Worm (Caenorhabditis elegans) whole organism, young adult: ENCODE data around the gene F41E6.12.

Experiments used
- B0336.3 ChIP-seq: fragments of 200-800 bp; sonication (Bioruptor generic); IDR thresholded peaks from 2 replicates; pipeline ENCODE4 v1.3.6; 2022; ENCODE audit warnings: missing genetic modification characterization, missing compliant biosample characterization
- F23B12.7 ChIP-seq: sonication (generic microtip); optimal IDR thresholded peaks from 2 replicates; lab custom pipeline; 2017; ENCODE audit warnings: missing genetic modification characterization, mild to moderate bottlenecking, missing compliant biosample characterization, antibody characterized with exemption, moderate library complexity; ENCODE audit not compliant: insufficient read depth
- F39B2.1 ChIP-seq: fragments of 200-800 bp; sonication (Bioruptor generic); IDR thresholded peaks from 2 replicates; pipeline ENCODE4 v1.3.6; 2022; ENCODE audit warnings: missing genetic modification reagents, missing genetic modification characterization, missing compliant biosample characterization
- F52B5.7 ChIP-seq: sonication (generic microtip); optimal IDR thresholded peaks from 2 replicates; lab custom pipeline; 2016; ENCODE audit warnings: mild to moderate bottlenecking, missing genetic modification characterization, missing compliant biosample characterization
- F57A8.1 ChIP-seq: fragments of 200-800 bp; sonication (Bioruptor generic); optimal IDR thresholded peaks from 2 replicates; lab custom pipeline; 2018; ENCODE audit warnings: mild to moderate bottlenecking, missing genetic modification characterization, moderate library complexity, missing compliant biosample characterization
- K12H6.12 ChIP-seq: fragments of 200-800 bp; sonication (Bioruptor generic); optimal IDR thresholded peaks from 2 replicates; lab custom pipeline; 2018; ENCODE audit warnings: mild to moderate bottlenecking, missing genetic modification characterization, missing compliant biosample characterization
- Y67H2A.10 ChIP-seq: fragments of 200-800 bp; sonication (Bioruptor generic); conservative IDR thresholded peaks from 2 replicates; pipeline ENCODE4 v1.3.6; 2022; ENCODE audit warnings: missing genetic modification reagents, missing genetic modification characterization, missing compliant biosample characterization
- ZK185.1 ChIP-seq: sonication (generic microtip); optimal IDR thresholded peaks from 2 replicates; lab custom pipeline; 2016; ENCODE audit warnings: mild to moderate bottlenecking, missing genetic modification characterization, missing compliant biosample characterization; ENCODE audit not compliant: poor library complexity, severe bottlenecking
- aptf-2 ChIP-seq: fragments of 200-800 bp; sonication (Bioruptor generic); conservative IDR thresholded peaks from 2 replicates; pipeline ENCODE4 v1.3.6; 2022; ENCODE audit warnings: missing genetic modification reagents, missing genetic modification characterization, missing compliant biosample characterization
- aptf-3 ChIP-seq: fragments of 200-800 bp; sonication (Bioruptor generic); IDR thresholded peaks from 2 replicates; pipeline ENCODE4 v1.3.6; 2022; ENCODE audit warnings: missing genetic modification characterization, missing compliant biosample characterization
- attf-5 ChIP-seq: fragments of 200-800 bp; sonication (Bioruptor generic); optimal IDR thresholded peaks from 2 replicates; lab custom pipeline; 2018; ENCODE audit warnings: mild to moderate bottlenecking, missing genetic modification characterization, missing compliant biosample characterization
- cebp-1 ChIP-seq, 2 experiments: fragments of 200-800 bp in 1 of 2; sonication (Bioruptor generic) in 1 of 2; sonication (generic microtip) in 1 of 2; IDR thresholded peaks in 1 of 2; optimal IDR thresholded peaks in 1 of 2; 2 replicates each; pipeline versions ENCODE4 v1.3.6 to Lab custom; 2017 to 2022; ENCODE audit warnings: missing compliant biosample characterization in 2 of 2, missing genetic modification characterization in 2 of 2, mild to moderate bottlenecking in 1 of 2, missing genetic modification reagents in 1 of 2, moderate library complexity in 1 of 2
- ceh-27 ChIP-seq: fragments of 200-800 bp; sonication (Bioruptor generic); optimal IDR thresholded peaks from 2 replicates; lab custom pipeline; 2018; ENCODE audit warnings: mild to moderate bottlenecking, missing genetic modification characterization, moderate library complexity, missing compliant biosample characterization
- ceh-40 ChIP-seq: fragments of 200-800 bp; sonication (Bioruptor generic); IDR thresholded peaks from 2 replicates; pipeline ENCODE4 v1.3.6; 2022; ENCODE audit warnings: missing genetic modification characterization, missing compliant biosample characterization
- chd-7 ChIP-seq: sonication (generic microtip); optimal IDR thresholded peaks from 2 replicates; lab custom pipeline; 2016; ENCODE audit warnings: mild to moderate bottlenecking, missing genetic modification characterization, moderate library complexity, missing compliant biosample characterization
- dpl-1 ChIP-seq: fragments of 150-350 bp; optimal IDR thresholded peaks from 2 replicates; lab custom pipeline; 2014; ENCODE audit warnings: missing biosample characterization, missing genetic modification reagents, missing genetic modification characterization
- gei-17 ChIP-seq: fragments of 200-800 bp; sonication (Bioruptor generic); optimal IDR thresholded peaks from 2 replicates; lab custom pipeline; 2018; ENCODE audit warnings: mild to moderate bottlenecking, missing genetic modification characterization, missing compliant biosample characterization
- hmg-1.2 ChIP-seq: fragments of 200-800 bp; sonication (Bioruptor generic); IDR thresholded peaks from 2 replicates; pipeline ENCODE4 v1.3.6; 2022; ENCODE audit warnings: missing genetic modification reagents, missing genetic modification characterization, missing compliant biosample characterization
- let-607 ChIP-seq, 2 experiments: fragments of 200-800 bp in 1 of 2; sonication (Bioruptor generic) in 1 of 2; sonication (generic microtip) in 1 of 2; optimal IDR thresholded peaks; 2 replicates each; lab custom pipeline; 2016 to 2018; ENCODE audit warnings: mild to moderate bottlenecking in 2 of 2, missing compliant biosample characterization in 2 of 2, missing genetic modification characterization in 2 of 2, moderate library complexity in 2 of 2, missing genotype in 1 of 2
- lin-26 ChIP-seq: fragments of 200-800 bp; sonication (Bioruptor generic); IDR thresholded peaks from 2 replicates; pipeline ENCODE4 v1.3.6; 2022; ENCODE audit warnings: missing genetic modification reagents, missing genetic modification characterization, missing compliant biosample characterization
- lin-35 ChIP-seq, 3 experiments: fragments of 150-350 bp in 2 of 3; sonication (generic microtip) in 1 of 3; optimal IDR thresholded peaks; 2 replicates each; lab custom pipeline; 2014 to 2018; ENCODE audit warnings: missing biosample characterization in 3 of 3, missing genetic modification characterization in 3 of 3, missing genetic modification reagents in 3 of 3
- lin-40 ChIP-seq: sonication (generic microtip); optimal IDR thresholded peaks from 2 replicates; lab custom pipeline; 2016; ENCODE audit warnings: missing genetic modification characterization, mild to moderate bottlenecking, missing compliant biosample characterization, missing genotype, missing genetic modification reagents
- nhr-120 ChIP-seq: fragments of 200-800 bp; sonication (Bioruptor generic); IDR thresholded peaks from 2 replicates; pipeline ENCODE4 v1.3.6; 2022; ENCODE audit warnings: missing genetic modification characterization, missing compliant biosample characterization
- nhr-80 ChIP-seq: sonication (generic microtip); optimal IDR thresholded peaks from 2 replicates; lab custom pipeline; 2016; ENCODE audit warnings: missing genetic modification characterization, missing compliant biosample characterization
- pha-4 ChIP-seq: fragments of 150-350 bp; sonication (generic microtip); optimal IDR thresholded peaks from 2 replicates; lab custom pipeline; 2014; ENCODE audit warnings: missing biosample characterization, missing genetic modification reagents, missing genetic modification characterization
- repo-1 ChIP-seq: sonication (generic microtip); optimal IDR thresholded peaks from 2 replicates; lab custom pipeline; 2017; ENCODE audit warnings: mild to moderate bottlenecking, missing genetic modification characterization, missing compliant biosample characterization
- somi-1 ChIP-seq: fragments of 200-800 bp; sonication (Bioruptor generic); optimal IDR thresholded peaks from 2 replicates; lab custom pipeline; 2018; ENCODE audit warnings: mild to moderate bottlenecking, missing genetic modification characterization, missing compliant biosample characterization
- tbp1 ChIP-seq: fragments of 200-800 bp; sonication (Bioruptor generic); optimal IDR thresholded peaks from 2 replicates; lab custom pipeline; 2018; ENCODE audit warnings: mild to moderate bottlenecking, missing genetic modification characterization, missing compliant biosample characterization
- tlf-1 ChIP-seq: fragments of 200-800 bp; sonication (Bioruptor generic); optimal IDR thresholded peaks from 2 replicates; lab custom pipeline; 2018; ENCODE audit warnings: mild to moderate bottlenecking, missing genetic modification characterization, missing compliant biosample characterization
- xnd-1 ChIP-seq: sonication (generic microtip); optimal IDR thresholded peaks from 2 replicates; lab custom pipeline; 2016; ENCODE audit warnings: missing genotype, missing genetic modification reagents, missing genetic modification characterization, missing compliant biosample characterization
- zfh-2 ChIP-seq: fragments of 200-800 bp; sonication (Bioruptor generic); conservative IDR thresholded peaks from 2 replicates; pipeline ENCODE4 v1.3.6; 2022; ENCODE audit warnings: missing genetic modification reagents, missing genetic modification characterization, missing compliant biosample characterization
- zim-3 ChIP-seq: sonication (generic microtip); optimal IDR thresholded peaks from 2 replicates; lab custom pipeline; 2017; ENCODE audit warnings: mild to moderate bottlenecking, missing genetic modification characterization, moderate library complexity, missing compliant biosample characterization

The F41E6.12 gene

ce11 chrV:8610633-8611404 is 18.1 kb downstream of the F41E6.12 start, which contains the start of gene fip-4:
TSS of gene fip-4 (minus strand) at chrV:8611268.
- TF ChIP-seq aptf-3 (GFP tag; lab: Robert Waterston, UW) (0 out of 2 replicates have a peak, but pooled peaks have one; percentile 23), zfh-2 (GFP tag; lab: Robert Waterston, UW) (0 out of 2 replicates have a peak, but pooled peaks have one; percentile 8), nhr-80 (peak; percentile 67), B0336.3 (GFP tag; lab: Robert Waterston, UW) (0 out of 2 replicates have a peak, but pooled peaks have one; percentile 18), pha-4 (tag; lab: Kevin White, UChicago) (peak; percentile 68), ZK185.1 (peak; percentile 10), zim-3 (no peak), F23B12.7 (tag; lab: Kevin White, UChicago) (peak; percentile 23), tbp1 (GFP tag; lab: Kevin White, UChicago) (no peak)

- TF ChIP-seq ceh-27 (GFP tag; lab: Kevin White, UChicago) (no peak), lin-40 (tag; lab: Kevin White, UChicago) (no peak), F52B5.7 (tag; lab: Kevin White, UChicago) (peak; percentile 22), cebp-1 (GFP tag; IDR thresholded peaks at IDR 0.05; lab: Robert Waterston, UW) (no peak), cebp-1 (tag; optimal IDR thresholded peaks at IDR 0.05; lab: Kevin White, UChicago) (peak; percentile 36), aptf-3 (GFP tag; lab: Robert Waterston, UW) (0 out of 2 replicates have a peak, but pooled peaks have one; percentile 7), zfh-2 (GFP tag; lab: Robert Waterston, UW) (peak; percentile 54; the same call in 1 of the 2 replicates), K12H6.12 (tag; lab: Kevin White, UChicago) (no peak), hmg-1.2 (GFP tag; lab: Robert Waterston, UW) (0 out of 2 replicates have a peak, but pooled peaks have one; percentile 5), gei-17 (no peak), attf-5 (GFP tag; lab: Kevin White, UChicago) (no peak), repo-1 (tag; lab: Kevin White, UChicago) (peak; percentile 31), nhr-120 (GFP tag; lab: Robert Waterston, UW) (0 out of 2 replicates have a peak, but pooled peaks have one; percentile 30), ZK185.1 (no peak), chd-7 (tag; lab: Kevin White, UChicago) (peak; percentile 38), lin-26 (GFP tag; lab: Robert Waterston, UW) (peak; percentile 66; the same call in 1 of the 2 replicates), lin-35 (GFP tag; optimal IDR thresholded peaks at IDR 0.05; lab: Kevin White, UChicago) (peak in 1 of 3 experiments; percentile 11), Y67H2A.10 (GFP tag; lab: Robert Waterston, UW) (no peak)
These were observed 19.0 kb downstream of the F41E6.12 start for ce11 chrV:8609776-8610529.

ce11 chrV:8608483-8608882 is 20.4 kb downstream of the F41E6.12 start:
- TF ChIP-seq xnd-1, result no peak
- no peak for TF ChIP-seq ceh-40 (GFP tag; lab: Robert Waterston, UW)
- no peak for TF ChIP-seq let-607 (tag; optimal IDR thresholded peaks at IDR 0.05; lab: Kevin White, UChicago)
- no peak for TF ChIP-seq F57A8.1
- no peak for TF ChIP-seq aptf-2
- TF ChIP-seq dpl-1 (GFP tag; lab: Kevin White, UChicago), result no peak
- no peak for TF ChIP-seq F39B2.1 (GFP tag; lab: Robert Waterston, UW)
- TF ChIP-seq tbp1 (GFP tag; lab: Kevin White, UChicago), result no peak
- TF ChIP-seq tlf-1 (GFP tag; lab: Kevin White, UChicago), result no peak
- TF ChIP-seq somi-1 (GFP tag; lab: Kevin White, UChicago), result no peak
- no peak for TF ChIP-seq nhr-80
- TF ChIP-seq, all 124 proteins: peak for 0
